Worm (Caenorhabditis elegans) whole organism, L4/young adult: ENCODE data around the gene noca-2.

Experiments used
- W03F9.2 ChIP-seq: fragments of 150-350 bp; optimal IDR thresholded peaks from 2 replicates; lab custom pipeline; 2014; ENCODE audit warnings: missing biosample characterization, missing genetic modification characterization
- dao-5 ChIP-seq: sonication (generic microtip); optimal IDR thresholded peaks from 2 replicates; lab custom pipeline; 2016; ENCODE audit warnings: missing genotype, missing genetic modification characterization, moderate library complexity, missing compliant biosample characterization
- him-1 ChIP-seq: sonication (generic microtip); optimal IDR thresholded peaks from 2 replicates; lab custom pipeline; 2016; ENCODE audit warnings: missing genotype, missing genetic modification reagents, missing genetic modification characterization, missing compliant biosample characterization

ce11 chrX:11658331-11658730 is 8.6 kb upstream of the noca-2 start, which contains the start of gene T04F8.3:
- TF ChIP-seq dao-5 (tag; lab: Kevin White, UChicago) (no peak), him-1 (tag; lab: Kevin White, UChicago) (no peak), W03F9.2 (tag; lab: Kevin White, UChicago) (no peak)
